Worm (Caenorhabditis elegans): Measurements from ENCODE around the gene R07B7.9.

- TF ChIP-seq tbx-37 (GFP tag; conservative IDR thresholded peaks at IDR 0.05) (no peak), aly-1 (tag; optimal IDR thresholded peaks at IDR 0.05) (no peak), ceh-36 (tag; optimal IDR thresholded peaks at IDR 0.05) (no peak), hmbx-1 (tag; optimal IDR thresholded peaks at IDR 0.05) (no peak), flt-1 (GFP tag; IDR thresholded peaks at IDR 0.05) (no peak), scrt-1 (GFP tag; IDR thresholded peaks at IDR 0.05) (no peak), ama-1 (optimal IDR thresholded peaks at IDR 0.05) (no peak), tbx-11 (GFP tag; IDR thresholded peaks at IDR 0.05) (no peak)
Measured at ce11 chrV:12074886-12075285, 5.3 kb downstream of the R07B7.9 start, which contains the start of gene R07B7.6.
